Fruit fly (Drosophila melanogaster) whole organism, prepupa: ENCODE results near the gene CG9427.
A peak's percentile ranks its signal among the peaks of the same experiment; 100 is the strongest.

ENCODE experiments used
- Blimp-1 ChIP-seq: fragments of 200-800 bp; sonication (Bioruptor generic); optimal IDR thresholded peaks from 3 replicates; lab custom pipeline; 2017; ENCODE audit warnings: missing biosample characterization, missing genetic modification characterization, mild to moderate bottlenecking, moderate library complexity, missing genetic modification reagents
- CG10631 ChIP-seq: fragments of 200-800 bp; sonication (Bioruptor generic); optimal IDR thresholded peaks from 2 replicates; lab custom pipeline; 2016; ENCODE audit warnings: missing biosample characterization, missing genetic modification characterization
- CG11294 ChIP-seq: fragments of 200-800 bp; sonication (Bioruptor generic); IDR thresholded peaks from 2 replicates; pipeline ENCODE4 v1.3.6; 2022; ENCODE audit warnings: missing biosample characterization, missing genetic modification characterization
- CG11902 ChIP-seq: fragments of 200-800 bp; sonication (Bioruptor generic); optimal IDR thresholded peaks from 3 replicates; lab custom pipeline; 2016; ENCODE audit warnings: missing biosample characterization, missing genetic modification characterization
- CG15336 ChIP-seq: fragments of 200-800 bp; sonication (Bioruptor generic); IDR thresholded peaks from 2 replicates; pipeline ENCODE4 v1.3.6; 2022; ENCODE audit warnings: missing biosample characterization, missing genetic modification characterization
- CG16779 ChIP-seq: fragments of 200-800 bp; sonication (Bioruptor generic); optimal IDR thresholded peaks from 3 replicates; lab custom pipeline; 2017; ENCODE audit warnings: missing biosample characterization, mild to moderate bottlenecking, missing genetic modification characterization
- CG3032 ChIP-seq: fragments of 200-800 bp; optimal IDR thresholded peaks from 2 replicates; lab custom pipeline; 2019; ENCODE audit warnings: missing biosample characterization, mild to moderate bottlenecking, missing genetic modification characterization, moderate library complexity
- CG31627 ChIP-seq: fragments of 200-800 bp; sonication (Bioruptor generic); optimal IDR thresholded peaks from 3 replicates; lab custom pipeline; 2016; ENCODE audit warnings: missing biosample characterization, missing genetic modification characterization
- CG32006 ChIP-seq: fragments of 200-800 bp; sonication (Bioruptor generic); optimal IDR thresholded peaks from 3 replicates; lab custom pipeline; 2017; ENCODE audit warnings: missing biosample characterization, mild to moderate bottlenecking, missing genetic modification characterization
- CG34406 ChIP-seq: fragments of 200-800 bp; sonication (Bioruptor generic); optimal IDR thresholded peaks from 3 replicates; lab custom pipeline; 2016; ENCODE audit warnings: missing biosample characterization, missing genetic modification characterization
- CG4318 ChIP-seq: fragments of 200-800 bp; sonication (Bioruptor generic); optimal IDR thresholded peaks from 3 replicates; lab custom pipeline; 2017; ENCODE audit warnings: missing biosample characterization, mild to moderate bottlenecking, missing genetic modification characterization
- CG6163 ChIP-seq: fragments of 200-800 bp; sonication (Bioruptor generic); IDR thresholded peaks from 3 replicates; pipeline ENCODE4 v1.3.6; 2022; ENCODE audit warnings: missing biosample characterization, missing genetic modification characterization
- CG6792 ChIP-seq: fragments of 200-800 bp; sonication (Bioruptor generic); optimal IDR thresholded peaks from 3 replicates; lab custom pipeline; 2016; ENCODE audit warnings: missing biosample characterization, missing genetic modification characterization
- CG6808 ChIP-seq: fragments of 200-800 bp; sonication (Bioruptor generic); optimal IDR thresholded peaks from 3 replicates; lab custom pipeline; 2017; ENCODE audit warnings: missing biosample characterization, missing genetic modification characterization, mild to moderate bottlenecking, moderate library complexity, missing genetic modification reagents
- CG6854 ChIP-seq: fragments of 200-800 bp; sonication (Bioruptor generic); optimal IDR thresholded peaks from 2 replicates; lab custom pipeline; 2017; ENCODE audit warnings: missing biosample characterization, mild to moderate bottlenecking, missing genetic modification characterization
- CG8119 ChIP-seq: fragments of 200-800 bp; sonication (Bioruptor generic); IDR thresholded peaks from 3 replicates; pipeline ENCODE4 v1.3.6; 2022; ENCODE audit warnings: missing biosample characterization, missing genetic modification characterization
- CG8319 ChIP-seq: fragments of 200-800 bp; sonication (Bioruptor generic); optimal IDR thresholded peaks from 3 replicates; lab custom pipeline; 2016; ENCODE audit warnings: missing biosample characterization, missing genetic modification characterization
- CG8632 ChIP-seq: fragments of 200-800 bp; sonication (Bioruptor generic); optimal IDR thresholded peaks from 3 replicates; lab custom pipeline; 2016; ENCODE audit warnings: missing biosample characterization, missing genetic modification characterization
- CG9139 ChIP-seq: fragments of 200-800 bp; sonication (Bioruptor generic); optimal IDR thresholded peaks from 3 replicates; lab custom pipeline; 2017; ENCODE audit warnings: missing biosample characterization, mild to moderate bottlenecking, missing genetic modification characterization
- Eip75B ChIP-seq: fragments of 200-800 bp; sonication (Bioruptor generic); optimal IDR thresholded peaks from 3 replicates; lab custom pipeline; 2016; ENCODE audit warnings: missing biosample characterization, missing genetic modification characterization
- Eip78C ChIP-seq: fragments of 200-800 bp; sonication (Bioruptor generic); peaks from one replicate; lab custom pipeline; 2016; ENCODE audit warnings: missing biosample characterization, missing genetic modification characterization
- Ets21C ChIP-seq: fragments of 200-800 bp; sonication (Bioruptor generic); optimal IDR thresholded peaks from 3 replicates; lab custom pipeline; 2016; ENCODE audit warnings: missing biosample characterization, missing genetic modification characterization
- Ets96B ChIP-seq: fragments of 200-800 bp; optimal IDR thresholded peaks from 2 replicates; lab custom pipeline; 2019; ENCODE audit warnings: missing biosample characterization, mild to moderate bottlenecking, missing genetic modification characterization, moderate library complexity
- Hr38 ChIP-seq: sonication (Bioruptor generic); optimal IDR thresholded peaks from 2 replicates; lab custom pipeline; 2016; ENCODE audit warnings: missing biosample characterization, missing genetic modification characterization
- Hr39 ChIP-seq: fragments of 200-800 bp; sonication (Bioruptor generic); optimal IDR thresholded peaks from 2 replicates; lab custom pipeline; 2016; ENCODE audit warnings: missing biosample characterization, missing genetic modification characterization
- Hr4 ChIP-seq: fragments of 200-800 bp; sonication (Bioruptor generic); optimal IDR thresholded peaks from 3 replicates; lab custom pipeline; 2016; ENCODE audit warnings: missing biosample characterization, missing genetic modification characterization
- OdsH ChIP-seq: fragments of 200-800 bp; sonication (Bioruptor generic); optimal IDR thresholded peaks from 3 replicates; lab custom pipeline; 2016; ENCODE audit warnings: missing biosample characterization, missing genetic modification characterization
- Smox ChIP-seq: fragments of 200-800 bp; sonication (Bioruptor generic); optimal IDR thresholded peaks from 3 replicates; lab custom pipeline; 2016; ENCODE audit warnings: missing biosample characterization, missing genetic modification characterization
- Sox15 ChIP-seq: fragments of 200-800 bp; sonication (Bioruptor generic); optimal IDR thresholded peaks from 3 replicates; lab custom pipeline; 2016; ENCODE audit warnings: missing biosample characterization, missing genetic modification characterization
- achi ChIP-seq: fragments of 200-800 bp; sonication (Bioruptor generic); optimal IDR thresholded peaks from 3 replicates; lab custom pipeline; 2016; ENCODE audit warnings: missing biosample characterization, missing genetic modification characterization
- acj6 ChIP-seq: fragments of 200-800 bp; sonication (Bioruptor generic); optimal IDR thresholded peaks from 3 replicates; lab custom pipeline; 2016; ENCODE audit warnings: missing biosample characterization, missing genetic modification characterization
- cyc ChIP-seq: fragments of 200-800 bp; sonication (Bioruptor generic); optimal IDR thresholded peaks from 3 replicates; lab custom pipeline; 2016; ENCODE audit warnings: missing biosample characterization, missing genetic modification characterization
- dsx ChIP-seq: fragments of 200-800 bp; optimal IDR thresholded peaks from 3 replicates; lab custom pipeline; 2019; ENCODE audit warnings: missing biosample characterization, mild to moderate bottlenecking, missing genetic modification characterization, moderate library complexity; ENCODE audit not compliant: poor library complexity, severe bottlenecking
- fd59A ChIP-seq: fragments of 200-800 bp; sonication (Bioruptor generic); optimal IDR thresholded peaks from 2 replicates; lab custom pipeline; 2017; ENCODE audit warnings: missing biosample characterization, mild to moderate bottlenecking, missing genetic modification characterization, missing genetic modification reagents
- lz ChIP-seq: fragments of 200-800 bp; sonication (Bioruptor generic); optimal IDR thresholded peaks from 3 replicates; lab custom pipeline; 2016; ENCODE audit warnings: missing biosample characterization, missing genetic modification characterization
- pdm3 ChIP-seq: fragments of 200-800 bp; sonication (Bioruptor generic); optimal IDR thresholded peaks from 3 replicates; lab custom pipeline; 2016; ENCODE audit warnings: missing biosample characterization, missing genetic modification characterization
- salr ChIP-seq, 2 experiments: fragments of 200-800 bp; sonication (Bioruptor generic); optimal IDR thresholded peaks; 3 replicates each; lab custom pipeline; 2016 to 2018; ENCODE audit warnings: missing biosample characterization in 2 of 2, missing genetic modification characterization in 2 of 2, mild to moderate bottlenecking in 1 of 2
- spab ChIP-seq: fragments of 200-800 bp; sonication (Bioruptor generic); optimal IDR thresholded peaks from 2 replicates; lab custom pipeline; 2017; ENCODE audit warnings: missing biosample characterization, mild to moderate bottlenecking, missing genetic modification characterization, missing genetic modification reagents
- ss ChIP-seq, 2 experiments: fragments of 200-800 bp; sonication (Bioruptor generic); optimal IDR thresholded peaks; 2 replicates in 1 of 2; 3 replicates in 1 of 2; lab custom pipeline; 2017 to 2018; ENCODE audit warnings: mild to moderate bottlenecking in 2 of 2, missing biosample characterization in 2 of 2, missing genetic modification characterization in 2 of 2, moderate library complexity in 1 of 2
- topi ChIP-seq: fragments of 200-800 bp; sonication (Bioruptor generic); optimal IDR thresholded peaks from 3 replicates; lab custom pipeline; 2016; ENCODE audit warnings: missing biosample characterization, missing genetic modification characterization
- vri ChIP-seq: fragments of 200-800 bp; sonication (Bioruptor generic); optimal IDR thresholded peaks from 3 replicates; lab custom pipeline; 2016; ENCODE audit warnings: missing biosample characterization, mild to moderate bottlenecking, missing genetic modification characterization

Gene CG9427

dm6 chr3R:9586663-9587248 is 40.0 kb downstream of the CG9427 start, which contains the start of gene P58IPK (continued):
- TF ChIP-seq lz (peak; percentile 68), CG4318 (no peak), Ets96B (tag; lab: Kevin White, UChicago) (peak; percentile 17), CG10631 (GFP tag; lab: Kevin White, UChicago) (peak; percentile 62), OdsH (peak; percentile 19), Smox (GFP tag; lab: Kevin White, UChicago) (no peak), achi (GFP tag; lab: Kevin White, UChicago) (peak; percentile 46), dsx (GFP tag; lab: Kevin White, UChicago) (peak; percentile 1), pdm3 (GFP tag; lab: Kevin White, UChicago) (peak; percentile 62), acj6 (peak; percentile 37), Hr38 (GFP tag; lab: Kevin White, UChicago) (no peak), Eip78C (peak; percentile 74), Ets21C (GFP tag; lab: Kevin White, UChicago) (no peak)

DNA sequence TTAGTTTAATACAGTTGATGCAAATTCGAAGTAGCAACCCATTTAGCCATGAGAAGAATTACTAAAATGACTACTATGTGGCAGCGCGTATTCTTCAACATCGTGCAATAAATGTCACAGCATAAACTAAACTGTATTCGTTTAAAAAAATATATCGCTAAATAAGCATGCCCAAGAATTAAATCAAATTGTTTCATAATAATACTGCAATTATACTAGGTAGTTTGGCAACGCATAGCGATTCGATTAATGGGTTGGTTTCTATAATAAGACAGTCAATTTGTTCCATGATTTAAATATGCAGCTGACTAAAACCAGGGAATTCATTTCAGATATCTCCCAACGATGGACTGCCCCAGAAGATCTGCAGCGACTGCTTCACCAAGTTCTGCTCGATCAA is 43.6 kb downstream of the CG9427 start, which contains the start of gene CG33654:
TSS of gene CG33654 (minus strand) at position 101 of the 400 bp plus-strand sequence.
- no peak for TF ChIP-seq CG8119
- no peak for TF ChIP-seq dsx (GFP tag; lab: Kevin White, UChicago)
- TF ChIP-seq CG16779 (tag; lab: Kevin White, UChicago): no peak
- no peak for TF ChIP-seq pdm3 (GFP tag; lab: Kevin White, UChicago)
- no peak for TF ChIP-seq CG8632 (GFP tag; lab: Kevin White, UChicago)
- TF ChIP-seq spab (GFP tag; lab: Kevin White, UChicago): no peak
- TF ChIP-seq Eip78C: no peak
- no peak for TF ChIP-seq Ets21C (GFP tag; lab: Kevin White, UChicago)
- TF ChIP-seq CG3032 (tag; lab: Kevin White, UChicago): no peak
- no peak for TF ChIP-seq salr (GFP tag; optimal IDR thresholded peaks at IDR 0.05; lab: Kevin White, UChicago)

DNA sequence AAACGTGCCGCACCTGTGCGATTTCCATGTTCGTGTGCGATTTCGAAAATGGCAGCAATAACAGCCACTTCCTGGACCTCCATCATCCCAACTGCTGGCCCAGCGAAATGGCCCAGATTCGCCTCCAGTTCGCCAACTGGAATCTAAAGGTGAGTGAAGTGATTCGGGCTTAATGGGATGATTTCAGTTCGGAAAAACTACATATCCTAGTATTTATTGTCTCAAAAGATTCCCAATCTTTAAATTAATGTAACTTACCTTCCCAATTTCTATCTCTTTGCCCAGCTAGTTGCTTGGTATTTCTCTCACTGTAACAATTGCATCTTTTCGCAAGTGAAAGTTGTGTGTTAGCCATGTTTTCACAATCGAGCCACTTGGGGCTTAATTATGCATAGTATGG is 44.8 kb downstream of the CG9427 start:
- TF ChIP-seq Eip78C (peak; percentile 52), CG15336 (GFP tag; lab: Robert Waterston, UW) (peak; percentile 42; the same call in 1 of the 2 replicates), CG6163 (GFP tag; lab: Robert Waterston, UW) (no peak), dsx (GFP tag; lab: Kevin White, UChicago) (no peak), ss (GFP tag; optimal IDR thresholded peaks at IDR 0.05; lab: Kevin White, UChicago) (no peak), CG6808 (no peak), CG6854 (GFP tag; lab: Kevin White, UChicago) (no peak), achi (GFP tag; lab: Kevin White, UChicago) (no peak), CG9139 (GFP tag; lab: Kevin White, UChicago) (no peak), CG32006 (peak; percentile 65), Hr4 (GFP tag; lab: Kevin White, UChicago) (peak; percentile 74), Hr39 (GFP tag; lab: Kevin White, UChicago) (no peak), Eip75B (GFP tag; lab: Kevin White, UChicago) (no peak), Sox15 (GFP tag; lab: Kevin White, UChicago) (no peak), Blimp-1 (GFP tag; lab: Kevin White, UChicago) (no peak), fd59A (GFP tag; lab: Kevin White, UChicago) (no peak), Ets21C (GFP tag; lab: Kevin White, UChicago) (no peak), CG34406 (GFP tag; lab: Kevin White, UChicago) (no peak), CG16779 (tag; lab: Kevin White, UChicago) (no peak), CG8119 (0 out of 3 replicates have a peak, but pooled peaks have one; percentile 43), CG31627 (GFP tag; lab: Kevin White, UChicago) (no peak), CG6792 (GFP tag; lab: Kevin White, UChicago) (no peak), topi (GFP tag; lab: Kevin White, UChicago) (no peak), CG11294 (GFP tag; lab: Robert Waterston, UW) (no peak), vri (GFP tag; lab: Kevin White, UChicago) (no peak), lz (no peak), CG8319 (GFP tag; lab: Kevin White, UChicago) (no peak), cyc (GFP tag; lab: Kevin White, UChicago) (no peak), CG11902 (GFP tag; lab: Kevin White, UChicago) (no peak), Ets96B (tag; lab: Kevin White, UChicago) (no peak)
